Worm (Caenorhabditis elegans) whole organism, late embryonic: ENCODE measurements around the gene F13H10.6.

Source experiments
- C08G9.2 ChIP-seq: sonication (generic microtip); optimal IDR thresholded peaks from 2 replicates; lab custom pipeline; 2016; ENCODE audit warnings: mild to moderate bottlenecking, missing genetic modification characterization, moderate library complexity, missing compliant biosample characterization
- C38D4.7 ChIP-seq: fragments of 200-800 bp; sonication (Bioruptor generic); optimal IDR thresholded peaks from 2 replicates; lab custom pipeline; 2018; ENCODE audit warnings: mild to moderate bottlenecking, missing genetic modification characterization, moderate library complexity, missing compliant biosample characterization
- K02D7.2 ChIP-seq: sonication (generic microtip); optimal IDR thresholded peaks from 2 replicates; lab custom pipeline; 2017; ENCODE audit warnings: mild to moderate bottlenecking, missing genetic modification characterization, missing compliant biosample characterization
- K09A11.1 ChIP-seq: sonication (generic microtip); optimal IDR thresholded peaks from 2 replicates; lab custom pipeline; 2017; ENCODE audit warnings: antibody characterized with exemption, mild to moderate bottlenecking, missing genetic modification characterization, missing compliant biosample characterization; ENCODE audit not compliant: insufficient read depth
- T23F11.4 ChIP-seq: fragments of 200-800 bp; sonication (Bioruptor generic); optimal IDR thresholded peaks from 2 replicates; lab custom pipeline; 2018; ENCODE audit warnings: mild to moderate bottlenecking, missing genetic modification characterization, missing compliant biosample characterization
- ahr-1 ChIP-seq: sonication (generic microtip); optimal IDR thresholded peaks from 2 replicates; lab custom pipeline; 2016; ENCODE audit warnings: missing genetic modification characterization, missing compliant biosample characterization
- ceh-18 ChIP-seq: sonication (generic microtip); optimal IDR thresholded peaks from 2 replicates; lab custom pipeline; 2016; ENCODE audit warnings: missing genetic modification characterization, missing compliant biosample characterization
- ceh-2 ChIP-seq: sonication (generic microtip); optimal IDR thresholded peaks from 2 replicates; lab custom pipeline; 2016; ENCODE audit warnings: missing genotype, missing genetic modification characterization, missing compliant biosample characterization
- ceh-24 ChIP-seq: sonication (generic microtip); optimal IDR thresholded peaks from 2 replicates; lab custom pipeline; 2016; ENCODE audit warnings: mild to moderate bottlenecking, missing genetic modification characterization, missing compliant biosample characterization
- ceh-34 ChIP-seq: sonication (generic microtip); optimal IDR thresholded peaks from 2 replicates; lab custom pipeline; 2016; ENCODE audit warnings: mild to moderate bottlenecking, missing genetic modification characterization, missing compliant biosample characterization
- ceh-9 ChIP-seq: sonication (generic microtip); optimal IDR thresholded peaks from 2 replicates; lab custom pipeline; 2016; ENCODE audit warnings: mild to moderate bottlenecking, missing genetic modification characterization, inconsistent platforms, missing compliant biosample characterization
- che-1 ChIP-seq: sonication (generic microtip); optimal IDR thresholded peaks from 2 replicates; lab custom pipeline; 2016; ENCODE audit warnings: mild to moderate bottlenecking, missing genetic modification characterization, missing compliant biosample characterization
- dmd-4 ChIP-seq: sonication (generic microtip); optimal IDR thresholded peaks from 2 replicates; lab custom pipeline; 2016; ENCODE audit warnings: borderline replicate concordance, missing genetic modification characterization, missing compliant biosample characterization
- dve-1 ChIP-seq: sonication (generic microtip); optimal IDR thresholded peaks from 2 replicates; lab custom pipeline; 2017; ENCODE audit warnings: antibody characterized with exemption, mild to moderate bottlenecking, missing genetic modification characterization, missing compliant biosample characterization
- elt-2 ChIP-seq: sonication (generic microtip); optimal IDR thresholded peaks from 2 replicates; lab custom pipeline; 2016; ENCODE audit warnings: missing genetic modification reagents, missing genetic modification characterization, missing compliant biosample characterization
- ets-4 ChIP-seq: sonication (generic microtip); optimal IDR thresholded peaks from 2 replicates; lab custom pipeline; 2016; ENCODE audit warnings: missing genetic modification characterization, missing compliant biosample characterization
- eyg-1 ChIP-seq: sonication (generic microtip); optimal IDR thresholded peaks from 2 replicates; lab custom pipeline; 2016; ENCODE audit warnings: missing genotype, missing genetic modification characterization, missing compliant biosample characterization
- gmeb-2 ChIP-seq: sonication (generic microtip); optimal IDR thresholded peaks from 2 replicates; lab custom pipeline; 2016; ENCODE audit warnings: missing genetic modification characterization, inconsistent platforms, missing compliant biosample characterization
- hlh-13 ChIP-seq: fragments of 200-800 bp; sonication (Bioruptor generic); optimal IDR thresholded peaks from 2 replicates; lab custom pipeline; 2018; ENCODE audit warnings: mild to moderate bottlenecking, missing genetic modification characterization, missing compliant biosample characterization
- hlh-30 ChIP-seq: sonication (generic microtip); optimal IDR thresholded peaks from 2 replicates; lab custom pipeline; 2017; ENCODE audit warnings: antibody characterized with exemption, missing genetic modification characterization, missing compliant biosample characterization; ENCODE audit not compliant: insufficient read depth
- madf-2 ChIP-seq: sonication (generic microtip); optimal IDR thresholded peaks from 2 replicates; lab custom pipeline; 2017; ENCODE audit warnings: missing genetic modification characterization, missing compliant biosample characterization
- nhr-11 ChIP-seq: fragments of 150-350 bp; optimal IDR thresholded peaks from 2 replicates; lab custom pipeline; 2014; ENCODE audit warnings: missing biosample characterization, missing genetic modification characterization
- nhr-232 ChIP-seq: sonication (generic microtip); optimal IDR thresholded peaks from 2 replicates; lab custom pipeline; 2016; ENCODE audit warnings: missing genetic modification characterization, missing compliant biosample characterization
- odd-2 ChIP-seq: sonication (generic microtip); optimal IDR thresholded peaks from 2 replicates; lab custom pipeline; 2017; ENCODE audit warnings: antibody characterized with exemption, mild to moderate bottlenecking, missing genetic modification characterization, missing compliant biosample characterization
- pag-3 ChIP-seq: sonication (generic microtip); optimal IDR thresholded peaks from 2 replicates; lab custom pipeline; 2016; ENCODE audit warnings: missing compliant biosample characterization, missing genetic modification characterization, borderline replicate concordance
- pat-9 ChIP-seq: fragments of 200-800 bp; sonication (Bioruptor generic); optimal IDR thresholded peaks from 2 replicates; lab custom pipeline; 2018; ENCODE audit warnings: mild to moderate bottlenecking, missing genetic modification characterization, moderate library complexity, missing compliant biosample characterization
- pax-1 ChIP-seq: fragments of 150-350 bp; optimal IDR thresholded peaks from 2 replicates; lab custom pipeline; 2014; ENCODE audit warnings: missing biosample characterization, missing genetic modification characterization
- ref-2 ChIP-seq: sonication (generic microtip); optimal IDR thresholded peaks from 2 replicates; lab custom pipeline; 2016; ENCODE audit warnings: missing genetic modification characterization, missing compliant biosample characterization
- sox-4 ChIP-seq: sonication (generic microtip); optimal IDR thresholded peaks from 2 replicates; lab custom pipeline; 2017; ENCODE audit warnings: mild to moderate bottlenecking, missing genetic modification characterization, inconsistent platforms, missing compliant biosample characterization
- tbx-7 ChIP-seq: sonication (generic microtip); optimal IDR thresholded peaks from 2 replicates; lab custom pipeline; 2016; ENCODE audit warnings: missing genotype, missing genetic modification characterization, missing compliant biosample characterization
- unc-42 ChIP-seq: sonication (generic microtip); optimal IDR thresholded peaks from 2 replicates; lab custom pipeline; 2016; ENCODE audit warnings: missing genotype, missing genetic modification characterization, missing compliant biosample characterization
- unc-86 ChIP-seq: sonication (generic microtip); optimal IDR thresholded peaks from 2 replicates; lab custom pipeline; 2016; ENCODE audit warnings: missing genetic modification characterization, missing compliant biosample characterization
- zip-5 ChIP-seq: sonication (generic microtip); optimal IDR thresholded peaks from 2 replicates; lab custom pipeline; 2016; ENCODE audit warnings: missing genetic modification characterization, missing compliant biosample characterization

The F13H10.6 gene

DNA sequence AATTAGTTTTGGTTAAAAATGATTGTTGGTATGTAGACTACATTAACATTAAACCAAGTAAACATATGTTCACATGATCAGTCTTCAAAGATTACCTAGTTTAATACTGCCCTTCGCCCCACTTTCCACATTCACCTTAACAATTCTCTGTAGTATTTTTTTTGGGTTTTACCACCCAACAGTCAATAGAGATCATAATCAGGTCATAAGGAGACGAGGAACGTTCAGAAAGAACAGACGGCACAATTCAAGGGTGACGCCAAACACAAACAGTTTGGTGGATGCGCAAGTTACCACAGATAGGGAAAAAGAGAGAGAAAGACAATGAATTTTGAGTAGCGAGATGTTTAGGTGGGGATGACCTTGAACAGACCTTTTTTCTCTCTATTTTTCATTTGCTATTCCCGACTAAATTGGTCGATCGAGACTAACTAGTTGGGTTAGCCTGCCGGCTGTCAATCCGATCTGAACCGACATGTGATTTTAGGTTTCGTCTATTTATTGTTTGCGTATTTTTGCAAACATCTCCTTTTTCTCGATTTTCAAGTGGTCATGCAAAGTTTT is 37.4 kb upstream of the F13H10.6 start:
- TF ChIP-seq eyg-1 (tag; lab: Kevin White, UChicago) (no peak), dve-1 (tag; lab: Kevin White, UChicago) (no peak), che-1 (tag; lab: Kevin White, UChicago) (no peak)
- TF ChIP-seq, all 69 proteins: peak for 0

DNA sequence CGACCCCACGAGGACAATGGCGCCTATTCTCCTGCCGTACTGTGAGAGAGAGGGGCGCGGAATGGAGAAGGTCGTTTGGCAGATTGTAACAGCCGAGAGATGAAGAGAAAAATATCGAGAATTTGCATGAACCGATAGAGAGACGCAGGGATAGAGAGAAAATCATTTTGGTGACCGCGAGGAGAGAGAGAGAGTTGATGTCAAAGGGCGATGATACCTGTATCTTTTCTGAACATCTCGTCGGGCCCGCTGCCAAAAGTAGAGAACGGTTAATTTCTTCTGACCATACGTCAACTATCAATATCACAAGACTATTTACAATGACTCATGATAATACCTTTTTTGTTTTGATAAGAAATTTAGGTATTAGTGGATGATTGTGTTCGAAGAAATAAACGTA is 33.1 kb upstream of the F13H10.6 start:
- no peak for TF ChIP-seq ref-2
- peak; percentile 72 for TF ChIP-seq elt-2 (tag; lab: Kevin White, UChicago)
- TF ChIP-seq, all 69 proteins: peak for 1

DNA sequence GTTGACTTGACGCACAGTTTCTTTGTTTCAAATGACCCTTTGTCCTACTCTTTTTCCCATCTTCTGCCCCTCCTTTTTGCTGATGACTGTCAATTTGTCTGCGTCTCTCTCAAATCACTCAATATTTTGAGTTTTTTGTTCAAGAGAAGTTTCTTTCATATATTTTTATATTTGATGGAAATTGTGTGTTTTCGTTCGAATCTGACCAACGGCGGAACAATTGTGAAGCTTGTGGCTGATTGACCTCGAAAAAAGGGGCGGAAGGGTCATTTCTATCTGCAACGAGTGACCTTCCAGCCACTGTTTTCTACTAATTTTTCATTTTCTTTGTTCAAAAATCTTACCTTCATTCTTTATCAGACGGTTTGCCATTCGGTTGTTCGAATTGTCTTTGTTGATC is 30.5 kb upstream of the F13H10.6 start:
- no peak for TF ChIP-seq pat-9
- no peak for TF ChIP-seq madf-2 (tag; lab: Kevin White, UChicago)
- no peak for TF ChIP-seq hlh-13 (GFP tag; lab: Kevin White, UChicago)
- no peak for TF ChIP-seq odd-2 (tag; lab: Kevin White, UChicago)
- no peak for TF ChIP-seq pax-1 (tag; lab: Kevin White, UChicago)
- no peak for TF ChIP-seq K02D7.2 (tag; lab: Kevin White, UChicago)
- no peak for TF ChIP-seq zip-5 (tag; lab: Kevin White, UChicago)
- no peak for TF ChIP-seq dmd-4 (tag; lab: Kevin White, UChicago)
- no peak for TF ChIP-seq ceh-2 (tag; lab: Kevin White, UChicago)

- TF ChIP-seq K09A11.1 (tag; lab: Kevin White, UChicago) (no peak), ceh-18 (peak; percentile 49)
Measured at ce11 chrIV:10979689-10980088, 29.4 kb upstream of the F13H10.6 start.

DNA sequence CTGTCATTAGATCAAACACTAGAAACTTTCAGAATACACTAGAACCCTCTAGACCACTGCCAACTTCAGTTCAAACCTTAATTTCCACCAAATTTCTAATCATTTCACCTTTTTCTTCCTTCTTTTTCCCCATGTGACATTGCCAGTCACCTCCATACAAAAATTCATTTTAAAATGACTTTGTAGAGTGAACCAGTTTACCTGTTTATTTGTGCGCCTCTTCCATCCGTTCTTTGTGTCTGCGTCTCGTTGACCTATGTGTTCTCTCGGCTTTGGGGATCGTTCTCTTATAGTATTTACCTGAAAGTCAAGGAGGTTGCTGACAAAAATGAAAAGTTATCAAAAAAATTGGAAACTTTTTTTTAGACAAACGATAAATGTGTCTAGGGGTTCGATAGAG is 28.5 kb upstream of the F13H10.6 start:
- TF ChIP-seq nhr-11 (tag; lab: Kevin White, UChicago) (no peak), K02D7.2 (tag; lab: Kevin White, UChicago) (no peak), nhr-232 (tag; lab: Kevin White, UChicago) (no peak), ahr-1 (tag; lab: Kevin White, UChicago) (no peak), pat-9 (no peak), C38D4.7 (GFP tag; lab: Kevin White, UChicago) (no peak), pag-3 (tag; lab: Kevin White, UChicago) (no peak), T23F11.4 (GFP tag; lab: Kevin White, UChicago) (no peak), ets-4 (tag; lab: Kevin White, UChicago) (no peak), ceh-9 (no peak), tbx-7 (tag; lab: Kevin White, UChicago) (no peak), ceh-24 (tag; lab: Kevin White, UChicago) (no peak), gmeb-2 (tag; lab: Kevin White, UChicago) (no peak), unc-42 (tag; lab: Kevin White, UChicago) (no peak), unc-86 (tag; lab: Kevin White, UChicago) (no peak), C08G9.2 (tag; lab: Kevin White, UChicago) (no peak), ceh-34 (no peak), sox-4 (no peak), ceh-2 (tag; lab: Kevin White, UChicago) (no peak), hlh-30 (no peak)
